Worm (Caenorhabditis elegans): ENCODE results near the gene tbx-41.

tbx-41 gene

DNA sequence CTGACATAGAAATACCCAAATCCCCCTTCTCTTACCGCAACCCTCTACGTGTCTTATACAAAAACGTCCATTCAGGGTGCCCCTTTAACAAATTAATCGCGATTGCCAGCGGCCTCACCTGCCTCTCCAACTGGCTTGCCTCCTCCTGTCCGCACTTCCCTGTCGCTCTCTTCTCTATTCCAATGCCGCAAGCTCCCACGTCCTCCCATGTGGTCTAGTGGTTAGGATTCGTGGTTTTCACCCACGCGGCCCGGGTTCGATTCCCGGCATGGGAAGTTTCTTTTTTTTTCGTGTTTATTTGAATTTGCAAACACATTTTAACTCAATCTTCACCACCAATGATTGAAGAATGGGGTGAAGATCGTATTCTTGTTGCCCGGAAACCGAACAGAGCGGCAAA is 6.4 kb upstream of the tbx-41 start (continued):
- TF ChIP-seq mdl-1 (tag; optimal IDR thresholded peaks at IDR 0.05): peak in 1 of 2 experiments; percentile 17
- peak in 1 of 2 experiments; percentile 62 for TF ChIP-seq lsy-2 (tag; optimal IDR thresholded peaks at IDR 0.05)
- TF ChIP-seq fos-1 (tag; optimal IDR thresholded peaks at IDR 0.05): no peak
- TF ChIP-seq peb-1 (tag; optimal IDR thresholded peaks at IDR 0.05): no peak
- TF ChIP-seq ceh-16 (tag; optimal IDR thresholded peaks at IDR 0.05): peak; percentile 7
- no peak for TF ChIP-seq nhr-77 (tag; optimal IDR thresholded peaks at IDR 0.05)
- TF ChIP-seq C34F6.9 (tag; optimal IDR thresholded peaks at IDR 0.05): peak; percentile 14
- no peak for TF ChIP-seq lin-39 (tag; optimal IDR thresholded peaks at IDR 0.05)
- TF ChIP-seq mbf-1 (tag; optimal IDR thresholded peaks at IDR 0.05): no peak
- no peak for TF ChIP-seq zag-1 (tag; optimal IDR thresholded peaks at IDR 0.05)

DNA sequence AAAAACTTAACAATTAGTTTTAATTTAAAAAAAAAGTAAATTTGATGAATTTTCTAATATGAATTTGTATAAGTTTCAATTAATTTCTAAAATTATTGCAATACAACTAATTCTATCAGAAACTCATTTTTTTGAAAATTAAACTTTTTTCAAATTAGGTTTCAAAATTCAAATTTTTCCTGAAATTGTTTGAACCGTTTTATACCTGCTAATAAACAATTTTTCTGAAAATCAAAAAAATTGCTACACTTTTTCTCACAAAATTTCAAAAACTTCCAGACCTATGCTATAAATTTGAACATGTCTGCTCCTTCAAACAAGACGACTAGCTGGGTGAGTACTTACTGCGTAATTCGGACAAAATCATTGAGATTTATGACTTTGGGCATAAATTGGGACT is 4.6 kb upstream of the tbx-41 start, which contains the start of gene T26C11.8:
Gene T26C11.8 (plus strand): TSS at position 301 of the 400 bp plus-strand sequence.
- TF ChIP-seq snpc-4 (tag; optimal IDR thresholded peaks at IDR 0.05): no peak
- TF ChIP-seq sma-3 (GFP tag; optimal IDR thresholded peaks at IDR 0.05): no peak
- TF ChIP-seq unc-39 (tag; optimal IDR thresholded peaks at IDR 0.05): no peak
- no peak for TF ChIP-seq ceh-16 (tag; optimal IDR thresholded peaks at IDR 0.05)
- TF ChIP-seq dmd-4 (tag; optimal IDR thresholded peaks at IDR 0.05): no peak
- no peak for TF ChIP-seq ztf-1 (GFP tag; conservative IDR thresholded peaks at IDR 0.05)
- TF ChIP-seq nhr-23 (tag; optimal IDR thresholded peaks at IDR 0.05): no peak
- no peak for TF ChIP-seq lin-39 (tag; optimal IDR thresholded peaks at IDR 0.05)
- no peak for TF ChIP-seq ZK546.5 (tag; optimal IDR thresholded peaks at IDR 0.05)
- TF ChIP-seq zag-1 (tag; optimal IDR thresholded peaks at IDR 0.05): no peak
- TF ChIP-seq ztf-11 (tag; optimal IDR thresholded peaks at IDR 0.05): no peak
- no peak for TF ChIP-seq F13H6.1 (tag; optimal IDR thresholded peaks at IDR 0.05)
- no peak for TF ChIP-seq gmeb-1 (tag; optimal IDR thresholded peaks at IDR 0.05)
- TF ChIP-seq C34F6.9 (tag; optimal IDR thresholded peaks at IDR 0.05): no peak
- no peak for TF ChIP-seq mbf-1 (tag; optimal IDR thresholded peaks at IDR 0.05)
- no peak for TF ChIP-seq nhr-21 (tag; optimal IDR thresholded peaks at IDR 0.05)
- no peak for TF ChIP-seq aly-2 (tag; optimal IDR thresholded peaks at IDR 0.05)
- no peak for TF ChIP-seq nhr-237 (tag; optimal IDR thresholded peaks at IDR 0.05)
- no peak for TF ChIP-seq ztf-4 (tag; optimal IDR thresholded peaks at IDR 0.05)

DNA sequence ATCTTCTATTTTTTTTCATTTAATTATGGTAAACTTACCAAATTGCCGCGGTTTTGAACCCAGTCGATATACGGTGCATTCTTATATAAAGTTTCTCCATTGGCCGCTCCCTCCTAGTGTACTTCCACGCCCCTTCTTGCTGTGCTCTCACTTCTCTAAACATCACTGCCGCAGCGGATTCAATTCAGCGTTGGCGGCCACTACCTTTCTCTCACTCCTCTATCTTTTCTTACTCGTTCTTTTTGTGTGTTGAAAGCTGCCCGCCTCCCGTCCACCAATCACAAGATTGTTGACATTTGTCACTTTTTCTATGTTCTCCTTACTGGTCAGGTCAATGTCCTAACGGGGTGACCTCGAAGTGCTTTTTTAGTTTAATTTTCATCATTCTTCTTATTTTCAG is 5.9 kb downstream of the tbx-41 start:
- TF ChIP-seq lsy-2 (tag; optimal IDR thresholded peaks at IDR 0.05) (peak; percentile 55 to 74), unc-62 (GFP tag; optimal IDR thresholded peaks at IDR 0.05) (no peak), unc-55 (GFP tag; optimal IDR thresholded peaks at IDR 0.05) (peak; percentile 22), nhr-129 (tag; optimal IDR thresholded peaks at IDR 0.05) (peak; percentile 19)

DNA sequence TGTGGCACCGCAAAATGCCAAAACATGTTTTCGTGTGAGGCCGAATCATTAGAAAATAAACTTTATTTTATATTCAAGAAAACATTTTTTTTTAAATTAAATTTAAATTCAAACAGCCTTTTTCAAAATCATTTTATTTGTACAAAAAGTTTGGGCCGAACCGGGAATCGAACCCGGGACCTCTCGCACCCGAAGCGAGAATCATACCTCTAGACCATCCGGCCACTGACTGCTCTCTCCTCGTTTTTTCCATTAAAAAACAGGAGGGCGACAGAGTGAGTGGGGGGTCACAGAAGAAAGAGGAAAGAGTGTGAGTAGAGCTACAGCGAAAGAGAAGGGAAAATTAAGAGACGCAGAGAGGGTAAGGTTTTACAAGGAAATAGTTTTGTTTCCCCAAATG is 15.6 kb downstream of the tbx-41 start:
- TF ChIP-seq ZK546.5 (tag; optimal IDR thresholded peaks at IDR 0.05) (no peak), lin-39 (tag; optimal IDR thresholded peaks at IDR 0.05) (no peak), unc-62 (GFP tag; optimal IDR thresholded peaks at IDR 0.05) (no peak), nhr-11 (tag; optimal IDR thresholded peaks at IDR 0.05) (no peak), nhr-12 (tag; optimal IDR thresholded peaks at IDR 0.05) (no peak), lsy-2 (tag; optimal IDR thresholded peaks at IDR 0.05) (peak; percentile 50 to 79), nhr-23 (tag; optimal IDR thresholded peaks at IDR 0.05) (no peak), sma-9 (GFP tag; optimal IDR thresholded peaks at IDR 0.05) (peak; percentile 76), sma-9 (tag; optimal IDR thresholded peaks at IDR 0.05) (no peak), skn-1 (tag; optimal IDR thresholded peaks at IDR 0.05) (no peak), crh-2 (tag; optimal IDR thresholded peaks at IDR 0.05) (peak; percentile 36), ztf-1 (GFP tag; conservative IDR thresholded peaks at IDR 0.05) (no peak), aly-2 (tag; optimal IDR thresholded peaks at IDR 0.05) (no peak), nhr-77 (tag; optimal IDR thresholded peaks at IDR 0.05) (no peak), nhr-21 (tag; optimal IDR thresholded peaks at IDR 0.05) (peak; percentile 33), ztf-11 (tag; optimal IDR thresholded peaks at IDR 0.05) (no peak), ama-1 (optimal IDR thresholded peaks at IDR 0.05) (no peak), ztf-4 (tag; optimal IDR thresholded peaks at IDR 0.05) (no peak), elt-1 (tag; optimal IDR thresholded peaks at IDR 0.05) (no peak), mab-5 (tag; optimal IDR thresholded peaks at IDR 0.05) (no peak), nhr-237 (tag; optimal IDR thresholded peaks at IDR 0.05) (no peak), elt-3 (tag; optimal IDR thresholded peaks at IDR 0.05) (no peak), lin-11 (tag; optimal IDR thresholded peaks at IDR 0.05) (peak; percentile 49), fos-1 (tag; optimal IDR thresholded peaks at IDR 0.05) (peak; percentile 42), ceh-16 (tag; optimal IDR thresholded peaks at IDR 0.05) (peak; percentile 49), unc-39 (tag; optimal IDR thresholded peaks at IDR 0.05) (no peak), zag-1 (tag; optimal IDR thresholded peaks at IDR 0.05) (no peak), nhr-6 (tag; optimal IDR thresholded peaks at IDR 0.05) (no peak), mbf-1 (tag; optimal IDR thresholded peaks at IDR 0.05) (no peak), dmd-4 (tag; optimal IDR thresholded peaks at IDR 0.05) (no peak), ceh-82 (tag; optimal IDR thresholded peaks at IDR 0.05) (peak; percentile 5), peb-1 (tag; optimal IDR thresholded peaks at IDR 0.05) (no peak), snpc-4 (tag; optimal IDR thresholded peaks at IDR 0.05) (peak; percentile 32), alr-1 (tag; optimal IDR thresholded peaks at IDR 0.05) (no peak), R02D3.7 (tag; optimal IDR thresholded peaks at IDR 0.05) (no peak), Y55F3AM.14 (GFP tag; optimal IDR thresholded peaks at IDR 0.05) (peak; percentile 14), C34F6.9 (tag; optimal IDR thresholded peaks at IDR 0.05) (peak; percentile 38), mdl-1 (tag; optimal IDR thresholded peaks at IDR 0.05) (peak in 1 of 2 experiments; percentile 21), F13H6.1 (tag; optimal IDR thresholded peaks at IDR 0.05) (peak; percentile 49), nhr-129 (tag; optimal IDR thresholded peaks at IDR 0.05) (peak; percentile 74), egl-27 (tag; optimal IDR thresholded peaks at IDR 0.05) (peak; percentile 6), blmp-1 (tag; optimal IDR thresholded peaks at IDR 0.05; ENCODE audit: insufficient read depth) (no peak)
